Worm (Caenorhabditis elegans): Measurements from ENCODE around the gene rap-1.

DNA sequence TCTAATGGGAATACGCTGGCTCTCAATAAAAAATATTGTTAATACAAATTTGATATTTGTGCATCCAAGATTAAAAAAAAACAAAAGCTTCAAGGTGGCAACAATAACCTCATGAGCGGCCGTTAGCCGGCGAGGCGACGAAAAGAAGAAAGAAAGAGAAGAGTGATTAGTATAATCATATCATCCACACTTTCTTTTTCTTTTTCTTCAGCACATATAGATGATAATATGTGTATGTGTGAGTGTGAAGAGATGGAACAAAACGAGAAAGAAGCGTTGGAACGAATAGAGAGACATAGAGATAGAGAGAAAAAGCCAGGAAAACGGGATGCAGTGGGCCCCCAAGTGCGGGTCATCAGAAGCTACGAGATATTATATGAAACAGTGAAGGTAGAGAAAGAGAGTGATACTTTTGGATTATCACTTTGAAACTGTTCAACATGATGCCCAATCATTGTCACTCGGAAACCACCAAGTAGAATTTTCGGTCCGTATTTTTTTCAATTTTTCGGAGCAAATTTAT, 1.7 kb upstream of the rap-1 start:
- no peak for TF ChIP-seq ceh-39 (tag; optimal IDR thresholded peaks at IDR 0.05)
- no peak for TF ChIP-seq nhr-76 (tag; optimal IDR thresholded peaks at IDR 0.05)
- no peak for TF ChIP-seq lin-32 (GFP tag; optimal IDR thresholded peaks at IDR 0.05)
- no peak for TF ChIP-seq unc-62 (GFP tag; optimal IDR thresholded peaks at IDR 0.05)
- TF ChIP-seq drap-1 (GFP tag; optimal IDR thresholded peaks at IDR 0.05) = no peak
- no peak for TF ChIP-seq hlh-1 (tag; optimal IDR thresholded peaks at IDR 0.05)
- TF ChIP-seq ztf-11 (tag; optimal IDR thresholded peaks at IDR 0.05) = no peak

Data from whole organism, mixed stage, embryonic.